Worm (Caenorhabditis elegans): Measurements from ENCODE around the gene snf-3.

ce11 chrII:1131367-1131766, 39.6 kb downstream of the snf-3 start:
- no peak for TF ChIP-seq aly-1 (tag; optimal IDR thresholded peaks at IDR 0.05)
- no peak for TF ChIP-seq ets-7 (tag; optimal IDR thresholded peaks at IDR 0.05)
- TF ChIP-seq tbx-37 (GFP tag; conservative IDR thresholded peaks at IDR 0.05): no peak
- no peak for TF ChIP-seq F13C5.2 (tag; optimal IDR thresholded peaks at IDR 0.05)
- no peak for TF ChIP-seq flt-1 (GFP tag; IDR thresholded peaks at IDR 0.05)
- TF ChIP-seq ama-1 (optimal IDR thresholded peaks at IDR 0.05): no peak
- no peak for TF ChIP-seq ceh-36 (tag; optimal IDR thresholded peaks at IDR 0.05)
- TF ChIP-seq ceh-13 (GFP tag; optimal IDR thresholded peaks at IDR 0.05): no peak
- no peak for TF ChIP-seq B0310.2 (tag; optimal IDR thresholded peaks at IDR 0.05)
- TF ChIP-seq tra-4 (tag; optimal IDR thresholded peaks at IDR 0.05): no peak
